Fruit fly (Drosophila melanogaster) whole organism, pupa: ENCODE data around the gene DIP-kappa.

Experiments used
- D1 ChIP-seq: fragments of 200-800 bp; sonication (Bioruptor generic); optimal IDR thresholded peaks from 2 replicates; lab custom pipeline; 2018; ENCODE audit warnings: missing biosample characterization, mild to moderate bottlenecking, missing genetic modification characterization, moderate library complexity
- Pif1B ChIP-seq: fragments of 200-800 bp; sonication (Bioruptor generic); optimal IDR thresholded peaks from 3 replicates; lab custom pipeline; 2016; ENCODE audit warnings: missing biosample characterization, missing genetic modification characterization
- rn ChIP-seq: fragments of 200-800 bp; sonication (Bioruptor generic); IDR thresholded peaks from 2 replicates; pipeline ENCODE4 v1.3.6; 2022; ENCODE audit warnings: missing biosample characterization, missing genetic modification characterization

DNA sequence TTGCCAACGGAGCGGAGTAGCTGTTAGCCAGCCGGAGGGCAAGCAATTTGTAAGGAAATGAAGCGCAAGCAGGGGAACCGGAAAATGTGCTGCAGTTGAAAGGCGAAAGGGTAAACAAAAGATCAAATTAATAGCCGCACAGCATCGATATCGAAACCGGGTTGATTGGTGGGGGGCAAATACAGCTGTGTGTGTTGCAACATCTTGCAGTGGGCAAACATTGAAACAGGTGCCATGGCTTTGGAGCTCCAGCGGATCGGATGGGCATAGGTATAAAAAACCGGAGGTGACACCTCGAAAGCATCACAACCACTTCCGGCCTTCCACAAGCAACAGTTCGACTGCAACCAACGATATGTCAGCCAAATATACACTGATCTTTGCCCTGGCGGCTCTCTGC is 18.7 kb upstream of the DIP-kappa start, which contains the start of gene nur:
- TF ChIP-seq D1 (tag; lab: Kevin White, UChicago) (no peak), rn (GFP tag; lab: Robert Waterston, UW) (no peak), Pif1B (GFP tag; lab: Kevin White, UChicago) (no peak)
